Worm (Caenorhabditis elegans) whole organism, L4 larva: ENCODE data around the gene B0280.9.

ENCODE experiments used
- F37D6.2 ChIP-seq: sonication (generic microtip); optimal IDR thresholded peaks from 2 replicates; lab custom pipeline; 2016; ENCODE audit warnings: mild to moderate bottlenecking, missing genetic modification characterization, missing compliant biosample characterization
- F44E2.7 ChIP-seq: fragments of 200-800 bp; sonication (Bioruptor generic); IDR thresholded peaks from 2 replicates; pipeline ENCODE4 v2.1.2; 2022; ENCODE audit warnings: missing genetic modification characterization, missing compliant biosample characterization
- F49E8.2 ChIP-seq: sonication (generic microtip); optimal IDR thresholded peaks from 2 replicates; lab custom pipeline; 2016; ENCODE audit warnings: missing compliant biosample characterization, mild to moderate bottlenecking, missing genetic modification characterization, borderline replicate concordance
- R02D3.7 ChIP-seq: fragments of 150-350 bp; sonication (generic microtip); optimal IDR thresholded peaks from 3 replicates; lab custom pipeline; 2014; ENCODE audit warnings: missing biosample characterization, missing genetic modification characterization
- T20F7.1 ChIP-seq: fragments of 200-800 bp; sonication (Bioruptor generic); optimal IDR thresholded peaks from 2 replicates; lab custom pipeline; 2018; ENCODE audit warnings: mild to moderate bottlenecking, missing genetic modification characterization, missing compliant biosample characterization
- T26A8.4 ChIP-seq: fragments of 200-800 bp; sonication (Bioruptor generic); IDR thresholded peaks from 2 replicates; pipeline ENCODE4 v1.3.6; 2022; ENCODE audit warnings: missing genetic modification characterization, missing compliant biosample characterization
- Y48G9A.11 ChIP-seq: fragments of 200-800 bp; sonication (Bioruptor generic); IDR thresholded peaks from 2 replicates; pipeline ENCODE4 v1.3.6; 2022; ENCODE audit warnings: missing genetic modification reagents, missing genetic modification characterization, missing compliant biosample characterization
- ZK546.5 ChIP-seq, 2 experiments: sonication (generic microtip); optimal IDR thresholded peaks; 2 replicates each; lab custom pipeline; 2017; ENCODE audit warnings: missing biosample characterization in 2 of 2, missing genetic modification characterization in 2 of 2
- aha-1 ChIP-seq: fragments of 150-350 bp; peaks from one replicate; lab custom pipeline; 2014; ENCODE audit warnings: missing biosample characterization, missing genetic modification characterization
- ceh-44 ChIP-seq: fragments of 200-800 bp; sonication (Bioruptor generic); IDR thresholded peaks from 2 replicates; pipeline ENCODE4 v1.3.6; 2022; ENCODE audit warnings: missing genetic modification reagents, missing genetic modification characterization, missing compliant biosample characterization
- ceh-82 ChIP-seq: sonication (generic microtip); optimal IDR thresholded peaks from 2 replicates; lab custom pipeline; 2017; ENCODE audit warnings: missing biosample characterization, missing genetic modification characterization
- daf-8 ChIP-seq: fragments of 200-800 bp; sonication (Bioruptor generic); IDR thresholded peaks from 2 replicates; pipeline ENCODE4 v1.3.6; 2022; ENCODE audit warnings: missing genetic modification characterization, missing compliant biosample characterization
- dmd-6 ChIP-seq: fragments of 200-800 bp; sonication (Bioruptor generic); IDR thresholded peaks from 2 replicates; pipeline ENCODE4 v1.3.6; 2022; ENCODE audit warnings: missing genetic modification reagents, missing genetic modification characterization, missing compliant biosample characterization
- dmd-9 ChIP-seq: fragments of 200-800 bp; sonication (Bioruptor generic); IDR thresholded peaks from 2 replicates; pipeline ENCODE4 v1.3.6; 2022; ENCODE audit warnings: missing genetic modification reagents, missing genetic modification characterization, missing compliant biosample characterization
- duxl-1 ChIP-seq: sonication (generic microtip); optimal IDR thresholded peaks from 2 replicates; lab custom pipeline; 2016; ENCODE audit warnings: mild to moderate bottlenecking, missing genetic modification characterization, moderate library complexity, missing compliant biosample characterization; ENCODE audit not compliant: poor library complexity
- egl-27 ChIP-seq: sonication (generic microtip); optimal IDR thresholded peaks from 3 replicates; lab custom pipeline; 2017; ENCODE audit warnings: missing biosample characterization, missing genetic modification reagents, missing genetic modification characterization
- gei-8 ChIP-seq: fragments of 200-800 bp; sonication (Bioruptor generic); optimal IDR thresholded peaks from 2 replicates; lab custom pipeline; 2018; ENCODE audit warnings: mild to moderate bottlenecking, missing genetic modification characterization, missing compliant biosample characterization
- hif-1 ChIP-seq, 2 experiments: sonication (generic microtip); optimal IDR thresholded peaks; 2 replicates each; lab custom pipeline; 2016 to 2017; ENCODE audit warnings: missing compliant biosample characterization in 2 of 2, missing genetic modification characterization in 2 of 2, missing genetic modification reagents in 2 of 2, missing genotype in 2 of 2, mild to moderate bottlenecking in 1 of 2
- hmg-1.1 ChIP-seq: fragments of 200-800 bp; sonication (Bioruptor generic); IDR thresholded peaks from 2 replicates; pipeline ENCODE4 v1.3.6; 2022; ENCODE audit warnings: missing genetic modification reagents, missing genetic modification characterization, missing compliant biosample characterization
- jun-1 ChIP-seq: fragments of 150-350 bp; optimal IDR thresholded peaks from 2 replicates; lab custom pipeline; 2014; ENCODE audit warnings: missing biosample characterization, missing genetic modification reagents, missing genetic modification characterization
- lim-7 ChIP-seq: fragments of 200-800 bp; sonication (Bioruptor generic); IDR thresholded peaks from 2 replicates; pipeline ENCODE4 v1.3.6; 2022; ENCODE audit warnings: missing genetic modification characterization, missing compliant biosample characterization
- lin-1 ChIP-seq: fragments of 200-800 bp; sonication (Bioruptor generic); IDR thresholded peaks from 2 replicates; pipeline ENCODE4 v1.3.6; 2022; ENCODE audit warnings: missing genetic modification reagents, missing genetic modification characterization, missing compliant biosample characterization
- lin-38 ChIP-seq: fragments of 200-800 bp; sonication (Bioruptor generic); IDR thresholded peaks from 2 replicates; pipeline ENCODE4 v1.3.6; 2022; ENCODE audit warnings: missing genetic modification reagents, missing genetic modification characterization, missing compliant biosample characterization
- lsy-2 ChIP-seq, 2 experiments: fragments of 150-350 bp in 1 of 2; sonication (generic microtip) in 1 of 2; optimal IDR thresholded peaks; 2 replicates each; lab custom pipeline; 2014 to 2017; ENCODE audit warnings: missing biosample characterization in 2 of 2, missing genetic modification characterization in 2 of 2
- madf-5 ChIP-seq, 2 experiments: fragments of 200-800 bp; sonication (Bioruptor generic); IDR thresholded peaks; 2 replicates each; pipeline ENCODE4 v1.3.6; 2022; ENCODE audit warnings: missing compliant biosample characterization in 2 of 2, missing genetic modification characterization in 2 of 2
- mdl-1 ChIP-seq, 2 experiments: fragments of 150-350 bp in 1 of 2; sonication (generic microtip) in 1 of 2; optimal IDR thresholded peaks; 2 replicates each; lab custom pipeline; 2014 to 2017; ENCODE audit warnings: missing biosample characterization in 2 of 2, missing genetic modification characterization in 2 of 2
- mdt-29 ChIP-seq: fragments of 200-800 bp; sonication (Bioruptor generic); IDR thresholded peaks from 2 replicates; pipeline ENCODE4 v1.3.6; 2022; ENCODE audit warnings: missing genetic modification reagents, missing genetic modification characterization, missing compliant biosample characterization
- mes-2 ChIP-seq: sonication (generic microtip); optimal IDR thresholded peaks from 2 replicates; lab custom pipeline; 2016; ENCODE audit warnings: missing genotype, mild to moderate bottlenecking, missing genetic modification characterization, missing compliant biosample characterization; ENCODE audit not compliant: poor library complexity, severe bottlenecking
- mxl-2 ChIP-seq: fragments of 200-800 bp; sonication (Bioruptor generic); conservative IDR thresholded peaks from 2 replicates; pipeline ENCODE4 v1.3.6; 2022; ENCODE audit warnings: missing genetic modification reagents, missing genetic modification characterization, missing compliant biosample characterization
- mxl-3 ChIP-seq: fragments of 200-800 bp; sonication (Bioruptor generic); optimal IDR thresholded peaks from 2 replicates; lab custom pipeline; 2018; ENCODE audit warnings: mild to moderate bottlenecking, missing genetic modification characterization, missing compliant biosample characterization
- nhr-102 ChIP-seq: sonication (generic microtip); optimal IDR thresholded peaks from 2 replicates; lab custom pipeline; 2016; ENCODE audit warnings: mild to moderate bottlenecking, missing genetic modification characterization, moderate library complexity, missing compliant biosample characterization
- nhr-111 ChIP-seq: fragments of 200-800 bp; sonication (Bioruptor generic); optimal IDR thresholded peaks from 2 replicates; lab custom pipeline; 2018; ENCODE audit warnings: mild to moderate bottlenecking, missing genetic modification characterization, missing compliant biosample characterization
- nhr-25 ChIP-seq: sonication (generic microtip); optimal IDR thresholded peaks from 2 replicates; lab custom pipeline; 2017; ENCODE audit warnings: missing genetic modification characterization, mild to moderate bottlenecking, missing compliant biosample characterization, antibody characterized with exemption, moderate library complexity, borderline replicate concordance; ENCODE audit not compliant: insufficient read depth
- nhr-28 ChIP-seq: fragments of 150-350 bp; optimal IDR thresholded peaks from 2 replicates; lab custom pipeline; 2014; ENCODE audit warnings: missing biosample characterization, missing genetic modification characterization
- nhr-41 ChIP-seq: fragments of 200-800 bp; sonication (Bioruptor generic); IDR thresholded peaks from 2 replicates; pipeline ENCODE4 v1.3.6; 2022; ENCODE audit warnings: missing genetic modification reagents, missing genetic modification characterization, missing compliant biosample characterization
- nhr-48 ChIP-seq: sonication (generic microtip); optimal IDR thresholded peaks from 2 replicates; lab custom pipeline; 2016; ENCODE audit warnings: mild to moderate bottlenecking, missing genetic modification characterization, missing compliant biosample characterization
- nhr-6 ChIP-seq: fragments of 150-350 bp; optimal IDR thresholded peaks from 2 replicates; lab custom pipeline; 2014; ENCODE audit warnings: missing biosample characterization, missing genetic modification characterization
- php-3 ChIP-seq: fragments of 200-800 bp; sonication (Bioruptor generic); IDR thresholded peaks from 2 replicates; pipeline ENCODE4 v1.3.6; 2022; ENCODE audit warnings: missing genetic modification reagents, missing genetic modification characterization, missing compliant biosample characterization
- saeg-2 ChIP-seq: fragments of 200-800 bp; sonication (Bioruptor generic); IDR thresholded peaks from 2 replicates; pipeline ENCODE4 v1.3.6; 2022; ENCODE audit warnings: missing genetic modification reagents, missing genetic modification characterization, missing compliant biosample characterization
- skn-1 ChIP-seq: fragments of 150-350 bp; optimal IDR thresholded peaks from 2 replicates; lab custom pipeline; 2014; ENCODE audit warnings: missing biosample characterization, missing genetic modification characterization
- snpc-4 ChIP-seq: fragments of 150-350 bp; optimal IDR thresholded peaks from 2 replicates; lab custom pipeline; 2014; ENCODE audit warnings: missing biosample characterization, missing genetic modification characterization
- tag-97 ChIP-seq: fragments of 200-800 bp; sonication (Bioruptor generic); IDR thresholded peaks from 2 replicates; pipeline ENCODE4 v1.3.6; 2022; ENCODE audit warnings: missing genetic modification characterization, missing compliant biosample characterization
- tra-1 ChIP-seq: fragments of 200-800 bp; sonication (Bioruptor generic); IDR thresholded peaks from 2 replicates; pipeline ENCODE4 v1.3.6; 2022; ENCODE audit warnings: missing genetic modification reagents, missing genetic modification characterization, missing compliant biosample characterization
- unc-130 ChIP-seq: sonication (generic microtip); optimal IDR thresholded peaks from 2 replicates; lab custom pipeline; 2016; ENCODE audit warnings: missing genetic modification reagents, missing genetic modification characterization, missing compliant biosample characterization
- unc-39 ChIP-seq: sonication (generic microtip); optimal IDR thresholded peaks from 2 replicates; lab custom pipeline; 2017; ENCODE audit warnings: missing biosample characterization, missing genetic modification characterization
- unc-62 ChIP-seq, 3 experiments: fragments of 150-350 bp in 1 of 3; sonication (generic microtip); optimal IDR thresholded peaks in 2 of 3; peaks in 1 of 3; 1 replicate in 1 of 3; 2 replicates in 2 of 3; lab custom pipeline; 2014 to 2017; ENCODE audit warnings: missing biosample characterization in 3 of 3, missing genetic modification characterization in 3 of 3, missing genetic modification reagents in 3 of 3, missing genotype in 1 of 3
- zag-1 ChIP-seq: fragments of 150-350 bp; optimal IDR thresholded peaks from 2 replicates; lab custom pipeline; 2014; ENCODE audit warnings: missing biosample characterization, missing genetic modification characterization
- zfp-2 ChIP-seq: sonication (generic microtip); optimal IDR thresholded peaks from 2 replicates; lab custom pipeline; 2016; ENCODE audit warnings: mild to moderate bottlenecking, missing genetic modification characterization, missing compliant biosample characterization
- zip-11 ChIP-seq: fragments of 200-800 bp; sonication (Bioruptor generic); IDR thresholded peaks from 2 replicates; pipeline ENCODE4 v1.3.6; 2022; ENCODE audit warnings: missing genetic modification characterization, missing compliant biosample characterization
- zip-2 ChIP-seq: fragments of 150-350 bp; optimal IDR thresholded peaks from 2 replicates; lab custom pipeline; 2014; ENCODE audit warnings: missing biosample characterization, missing genetic modification characterization
- ztf-11 ChIP-seq: fragments of 150-350 bp; optimal IDR thresholded peaks from 2 replicates; lab custom pipeline; 2014; ENCODE audit warnings: missing biosample characterization, missing genetic modification characterization

B0280.9 gene

DNA sequence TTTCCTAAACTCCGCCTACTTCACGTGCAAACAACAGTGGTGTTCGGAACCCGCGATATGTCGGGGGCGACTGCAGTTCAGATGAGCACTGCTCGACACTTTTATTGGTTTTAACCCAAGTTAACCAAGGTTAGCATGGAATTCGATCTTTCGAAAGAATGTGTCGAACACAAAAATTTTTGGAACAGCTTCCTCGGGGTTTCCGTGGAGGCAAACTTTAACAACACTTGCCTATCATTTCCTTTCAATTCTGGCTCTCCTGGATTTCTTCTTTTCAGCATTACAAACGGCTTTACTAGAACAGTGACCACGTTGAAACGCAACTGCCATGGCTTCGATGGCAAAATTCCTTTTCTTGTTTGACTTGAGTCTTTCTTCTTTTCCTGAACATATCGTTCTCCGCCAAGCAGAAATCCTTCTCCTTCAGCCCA is 18.6 kb upstream of the B0280.9 start (continued):
- TF ChIP-seq lsy-2 (tag; optimal IDR thresholded peaks at IDR 0.05; lab: Kevin White, UChicago) (peak in 1 of 2 experiments; percentile 71), aha-1 (tag; lab: Kevin White, UChicago) (peak; percentile 65), daf-8 (no peak), nhr-25 (tag; lab: Kevin White, UChicago) (no peak), ZK546.5 (tag; optimal IDR thresholded peaks at IDR 0.05; lab: Kevin White, UChicago) (peak in 1 of 2 experiments; percentile 25), jun-1 (tag; lab: Kevin White, UChicago) (no peak), mdl-1 (tag; optimal IDR thresholded peaks at IDR 0.05; lab: Kevin White, UChicago) (peak; percentile 74 to 78), dmd-6 (GFP tag; lab: Robert Waterston, UW) (peak; percentile 70), F44E2.7 (no peak), nhr-41 (no peak), ceh-44 (no peak), mes-2 (tag; lab: Kevin White, UChicago) (peak; percentile 87), lin-1 (GFP tag; lab: Robert Waterston, UW) (peak; percentile 72; the same call in 1 of the 2 replicates), saeg-2 (GFP tag; lab: Robert Waterston, UW) (no peak), snpc-4 (tag; lab: Kevin White, UChicago) (peak; percentile 88), hmg-1.1 (GFP tag; lab: Robert Waterston, UW) (peak; percentile 27; the same call in 1 of the 2 replicates), nhr-102 (tag; lab: Kevin White, UChicago) (peak; percentile 81), php-3 (GFP tag; lab: Robert Waterston, UW) (peak; percentile 89), mxl-3 (GFP tag; lab: Kevin White, UChicago) (peak; percentile 68), ceh-82 (no peak), skn-1 (tag; lab: Kevin White, UChicago) (no peak), unc-130 (GFP tag; lab: Kevin White, UChicago) (peak; percentile 24), duxl-1 (tag; lab: Kevin White, UChicago) (peak; percentile 82), zag-1 (tag; lab: Kevin White, UChicago) (no peak), tra-1 (GFP tag; lab: Robert Waterston, UW) (no peak), egl-27 (tag; lab: Kevin White, UChicago) (peak; percentile 22), R02D3.7 (tag; lab: Kevin White, UChicago) (no peak), nhr-48 (tag; lab: Kevin White, UChicago) (peak; percentile 50), zfp-2 (tag; lab: Kevin White, UChicago) (no peak), hif-1 (tag; optimal IDR thresholded peaks at IDR 0.05; lab: Kevin White, UChicago) (peak in 1 of 2 experiments; percentile 15), tag-97 (no peak), ztf-11 (tag; lab: Kevin White, UChicago) (no peak), madf-5 (GFP tag; IDR thresholded peaks at IDR 0.05; lab: Robert Waterston, UW) (no peak), nhr-28 (peak; percentile 57), lim-7 (GFP tag; lab: Robert Waterston, UW) (no peak), gei-8 (GFP tag; lab: Kevin White, UChicago) (no peak), zip-11 (no peak), Y48G9A.11 (peak; percentile 84), nhr-6 (no peak), unc-39 (tag; lab: Kevin White, UChicago) (no peak), unc-62 (GFP tag; optimal IDR thresholded peaks at IDR 0.05 in 1 of 2; lab: Kevin White, UChicago) (peak in 1 of 2 experiments; percentile 59), unc-62 (tag; optimal IDR thresholded peaks at IDR 0.05; lab: Kevin White, UChicago) (no peak), F49E8.2 (tag; lab: Kevin White, UChicago) (peak; percentile 89), T26A8.4 (GFP tag; lab: Robert Waterston, UW) (peak; percentile 91), mdt-29 (GFP tag; lab: Robert Waterston, UW) (peak; percentile 84; the same call in 1 of the 2 replicates), F37D6.2 (tag; lab: Kevin White, UChicago) (no peak), mxl-2 (GFP tag; lab: Robert Waterston, UW) (no peak), nhr-111 (peak; percentile 17), dmd-9 (no peak), zip-2 (tag; lab: Kevin White, UChicago) (peak; percentile 42), T20F7.1 (GFP tag; lab: Kevin White, UChicago) (peak; percentile 69), lin-38 (peak; percentile 68)
